Worm (Caenorhabditis elegans) whole organism, L2 larva: ENCODE data around the gene fog-2.

Experiments
- aly-2 ChIP-seq: fragments of 150-350 bp; optimal IDR thresholded peaks from 2 replicates; lab custom pipeline; 2014; ENCODE audit warnings: missing biosample characterization, missing genetic modification characterization
- blmp-1 ChIP-seq: sonication (generic microtip); optimal IDR thresholded peaks from 2 replicates; lab custom pipeline; 2017; ENCODE audit warnings: missing genetic modification characterization, mild to moderate bottlenecking, missing compliant biosample characterization, antibody characterized with exemption, moderate library complexity; ENCODE audit not compliant: insufficient read depth
- ceh-82 ChIP-seq: fragments of 150-350 bp; optimal IDR thresholded peaks from 2 replicates; lab custom pipeline; 2014; ENCODE audit warnings: missing biosample characterization, missing genetic modification characterization
- egl-27 ChIP-seq: sonication (generic microtip); optimal IDR thresholded peaks from 3 replicates; lab custom pipeline; 2017; ENCODE audit warnings: missing biosample characterization, missing genetic modification reagents, missing genetic modification characterization
- mdl-1 ChIP-seq, 2 experiments: fragments of 150-350 bp in 1 of 2; sonication (generic microtip) in 1 of 2; optimal IDR thresholded peaks; 2 replicates each; lab custom pipeline; 2017; ENCODE audit warnings: missing biosample characterization in 2 of 2, missing genetic modification characterization in 2 of 2
- nhr-11 ChIP-seq: fragments of 150-350 bp; optimal IDR thresholded peaks from 2 replicates; lab custom pipeline; 2014; ENCODE audit warnings: missing biosample characterization, missing genetic modification characterization
- nhr-12 ChIP-seq: fragments of 150-350 bp; optimal IDR thresholded peaks from 2 replicates; lab custom pipeline; 2014; ENCODE audit warnings: missing biosample characterization, missing genetic modification characterization
- nhr-129 ChIP-seq: fragments of 150-350 bp; optimal IDR thresholded peaks from 2 replicates; lab custom pipeline; 2014; ENCODE audit warnings: missing biosample characterization, missing genetic modification characterization
- nhr-6 ChIP-seq: fragments of 150-350 bp; optimal IDR thresholded peaks from 2 replicates; lab custom pipeline; 2014; ENCODE audit warnings: missing biosample characterization, missing genetic modification characterization
- snpc-4 ChIP-seq: fragments of 150-350 bp; optimal IDR thresholded peaks from 2 replicates; lab custom pipeline; 2014; ENCODE audit warnings: missing biosample characterization, missing genetic modification characterization

DNA sequence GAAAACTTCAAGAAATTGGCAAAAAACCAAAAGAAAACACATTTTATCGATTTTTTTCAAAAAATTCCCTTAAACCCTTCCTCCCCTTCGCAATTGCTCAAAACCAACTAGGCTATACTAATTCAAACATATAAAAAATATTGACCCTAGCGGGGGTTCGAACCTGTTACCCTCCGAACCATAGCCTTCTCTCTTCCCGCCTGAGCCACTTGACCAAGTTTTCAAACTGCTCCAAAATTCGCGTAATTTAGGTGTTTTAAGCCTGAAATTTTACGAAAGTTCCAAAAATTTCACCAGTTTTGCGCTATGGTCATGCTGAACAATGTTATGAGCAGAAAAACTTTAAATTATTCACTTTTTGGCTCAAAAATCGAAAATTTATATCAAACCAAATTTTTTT is 35.4 kb downstream of the fog-2 start:
- no peak for TF ChIP-seq nhr-11
- no peak for TF ChIP-seq mdl-1 (tag; optimal IDR thresholded peaks at IDR 0.05; lab: Kevin White, UChicago)
- no peak for TF ChIP-seq aly-2
- TF ChIP-seq ceh-82 (tag; lab: Kevin White, UChicago): no peak
- TF ChIP-seq nhr-129 (tag; lab: Kevin White, UChicago): no peak
- TF ChIP-seq nhr-6 (tag; lab: Kevin White, UChicago): no peak
- TF ChIP-seq blmp-1 (tag; lab: Kevin White, UChicago): no peak
- no peak for TF ChIP-seq snpc-4 (tag; lab: Kevin White, UChicago)
- TF ChIP-seq nhr-12 (tag; lab: Kevin White, UChicago): no peak
- no peak for TF ChIP-seq egl-27 (tag; lab: Kevin White, UChicago)
